Worm (Caenorhabditis elegans): ENCODE measurements around the gene math-38.

math-38 gene

DNA sequence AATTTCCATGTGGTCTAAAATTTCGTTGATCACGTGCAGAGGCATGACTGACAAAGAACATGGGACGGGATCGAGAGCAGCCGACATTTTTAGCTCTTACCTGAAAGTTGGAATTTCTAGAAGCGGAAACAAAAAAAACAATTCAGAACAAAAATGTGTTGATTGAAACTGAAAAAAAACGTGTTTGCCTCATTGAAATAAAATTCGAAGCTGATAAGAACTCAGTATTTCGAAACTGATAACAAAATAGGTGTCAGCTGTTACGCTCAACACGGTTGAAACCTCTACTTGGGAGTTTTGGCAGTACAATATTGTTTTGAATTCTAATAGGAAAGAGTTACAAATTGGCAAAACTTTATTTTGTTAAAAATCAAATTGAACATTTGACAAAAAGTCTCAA is 29.1 kb upstream of the math-38 start:
- TF ChIP-seq ceh-22 (tag; optimal IDR thresholded peaks at IDR 0.05), result no peak
- TF ChIP-seq fax-1 (tag; optimal IDR thresholded peaks at IDR 0.05), result no peak
- no peak for TF ChIP-seq unc-3 (GFP tag; conservative IDR thresholded peaks at IDR 0.05)
- no peak for TF ChIP-seq unc-3 (tag; optimal IDR thresholded peaks at IDR 0.05)
- no peak for TF ChIP-seq C08G9.2 (tag; optimal IDR thresholded peaks at IDR 0.05)

DNA sequence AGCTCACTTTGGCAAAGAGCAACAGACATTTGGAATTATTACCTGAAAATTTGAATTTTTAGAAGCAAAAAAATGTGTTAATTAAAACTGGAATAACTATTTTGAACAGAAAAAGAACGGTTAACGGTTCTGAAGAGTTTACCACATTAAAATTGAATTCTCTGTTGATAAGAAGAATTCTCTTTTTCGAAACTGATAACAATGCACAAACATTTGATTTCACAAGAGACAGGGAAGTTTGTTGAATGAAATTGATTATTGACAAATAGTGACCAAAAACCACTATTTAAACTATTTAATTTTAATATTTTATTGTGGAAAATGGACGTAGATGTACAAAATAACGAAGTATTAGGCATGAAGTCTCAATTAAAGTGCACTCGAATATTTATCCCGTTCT is 27.8 kb upstream of the math-38 start:
- TF ChIP-seq ceh-24 (tag; optimal IDR thresholded peaks at IDR 0.05) (no peak), ceh-22 (tag; optimal IDR thresholded peaks at IDR 0.05) (no peak), ref-2 (tag; optimal IDR thresholded peaks at IDR 0.05) (no peak), F13H6.1 (tag; optimal IDR thresholded peaks at IDR 0.05) (no peak), T23F11.4 (GFP tag; optimal IDR thresholded peaks at IDR 0.05) (no peak), fkh-10 (GFP tag; optimal IDR thresholded peaks at IDR 0.05) (no peak), dmd-4 (tag; optimal IDR thresholded peaks at IDR 0.05; ENCODE audit: borderline replicate concordance) (no peak), hlh-6 (tag; optimal IDR thresholded peaks at IDR 0.05) (no peak), npax-4 (tag; optimal IDR thresholded peaks at IDR 0.05) (no peak)

DNA sequence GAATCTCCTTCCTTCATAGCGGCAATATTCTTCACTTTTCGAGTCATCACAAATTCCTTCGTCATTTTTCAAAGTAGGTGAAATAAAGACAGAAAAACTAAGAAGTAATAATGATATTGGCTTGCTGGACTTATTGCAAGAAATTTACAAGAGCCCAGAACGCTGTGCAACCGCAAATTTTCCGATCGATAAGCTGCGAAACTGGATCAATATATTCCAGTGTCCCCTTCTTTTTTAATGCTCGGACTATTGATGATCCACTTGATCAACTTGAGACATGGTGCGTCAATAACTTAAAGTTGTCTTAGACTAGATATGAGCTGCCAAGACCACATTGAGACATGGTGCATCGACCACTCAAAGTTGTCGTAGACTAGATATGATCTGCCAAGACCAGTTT is 26.3 kb upstream of the math-38 start, which contains the start of gene bath-33:
bath-33 (minus strand) TSS at position 101 of the 400 bp plus-strand sequence.
- TF ChIP-seq zip-5 (tag; optimal IDR thresholded peaks at IDR 0.05) (no peak), gmeb-2 (tag; optimal IDR thresholded peaks at IDR 0.05) (no peak), odd-2 (tag; optimal IDR thresholded peaks at IDR 0.05) (no peak), hlh-30 (tag; optimal IDR thresholded peaks at IDR 0.05; ENCODE audit: insufficient read depth) (no peak), mec-3 (tag; optimal IDR thresholded peaks at IDR 0.05; ENCODE audit: borderline replicate concordance) (no peak), hlh-8 (tag; optimal IDR thresholded peaks at IDR 0.05) (no peak), nfya-1 (tag; optimal IDR thresholded peaks at IDR 0.05) (no peak), hlh-6 (tag; optimal IDR thresholded peaks at IDR 0.05) (no peak), ceh-22 (tag; optimal IDR thresholded peaks at IDR 0.05) (no peak), fax-1 (tag; optimal IDR thresholded peaks at IDR 0.05) (no peak), ceh-6 (GFP tag; optimal IDR thresholded peaks at IDR 0.05) (no peak), dmd-4 (tag; optimal IDR thresholded peaks at IDR 0.05; ENCODE audit: borderline replicate concordance) (no peak)

ce11 chrII:1605010-1605409 is 25.2 kb upstream of the math-38 start:
- TF ChIP-seq unc-55 (GFP tag; optimal IDR thresholded peaks at IDR 0.05) (no peak), dve-1 (tag; optimal IDR thresholded peaks at IDR 0.05) (peak; percentile 98)

DNA sequence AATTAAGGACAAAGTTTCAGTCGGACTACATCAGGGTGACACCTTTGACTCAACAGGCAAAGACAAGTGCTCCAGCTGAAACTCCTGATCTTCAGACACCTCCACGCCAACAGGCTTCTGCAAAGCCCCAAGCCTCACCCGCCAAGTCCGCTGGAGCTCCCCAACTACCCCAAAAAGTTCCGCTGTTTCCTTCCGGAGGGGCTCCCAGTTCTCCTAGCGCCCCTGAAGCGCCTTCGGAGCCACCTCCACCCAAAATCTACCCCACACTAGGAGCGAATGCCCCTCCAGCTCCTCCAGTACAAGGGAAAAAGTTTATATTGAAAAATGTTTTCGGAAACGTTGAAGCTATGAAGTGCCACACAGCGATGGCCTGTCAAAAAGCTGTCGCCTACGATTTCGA is 23.3 kb upstream of the math-38 start:
- TF ChIP-seq unc-55 (GFP tag; optimal IDR thresholded peaks at IDR 0.05) (no peak), hlh-30 (tag; optimal IDR thresholded peaks at IDR 0.05; ENCODE audit: insufficient read depth) (no peak), tbx-2 (tag; optimal IDR thresholded peaks at IDR 0.05) (no peak), gmeb-2 (tag; optimal IDR thresholded peaks at IDR 0.05) (no peak), dmd-4 (tag; optimal IDR thresholded peaks at IDR 0.05; ENCODE audit: borderline replicate concordance) (no peak)

ce11 chrII:1601507-1601906 is 21.7 kb upstream of the math-38 start, which contains the start of gene bath-47:
bath-47 (plus strand) TSS chrII:1601811.
- TF ChIP-seq ceh-9 (tag; optimal IDR thresholded peaks at IDR 0.05) (no peak), nhr-232 (tag; optimal IDR thresholded peaks at IDR 0.05) (no peak), unc-55 (GFP tag; optimal IDR thresholded peaks at IDR 0.05) (no peak), ceh-6 (GFP tag; optimal IDR thresholded peaks at IDR 0.05) (no peak), ttx-3 (tag; optimal IDR thresholded peaks at IDR 0.05) (no peak), sox-2 (GFP tag; IDR thresholded peaks at IDR 0.05) (no peak), C38D4.7 (GFP tag; optimal IDR thresholded peaks at IDR 0.05) (no peak), ref-2 (tag; optimal IDR thresholded peaks at IDR 0.05) (no peak), dmd-4 (tag; optimal IDR thresholded peaks at IDR 0.05; ENCODE audit: borderline replicate concordance) (no peak), ama-1 (optimal IDR thresholded peaks at IDR 0.05) (no peak), unc-3 (GFP tag; conservative IDR thresholded peaks at IDR 0.05) (no peak), unc-3 (tag; optimal IDR thresholded peaks at IDR 0.05) (no peak), K02D7.2 (tag; optimal IDR thresholded peaks at IDR 0.05) (no peak), hlh-15 (tag; optimal IDR thresholded peaks at IDR 0.05) (no peak)
